Worm (Caenorhabditis elegans) whole organism, L2 larva: ENCODE data around the gene rnr-2.

Experiments
- C34F6.9 ChIP-seq: fragments of 150-350 bp; optimal IDR thresholded peaks from 2 replicates; lab custom pipeline; 2014; ENCODE audit warnings: missing biosample characterization, missing genetic modification characterization
- ZK546.5 ChIP-seq: sonication (generic microtip); optimal IDR thresholded peaks from 2 replicates; lab custom pipeline; 2017; ENCODE audit warnings: missing biosample characterization, missing genetic modification characterization
- ama-1 ChIP-seq: fragments of 150-350 bp; optimal IDR thresholded peaks from 2 replicates; lab custom pipeline; 2018; ENCODE audit warnings: inconsistent platforms
- ceh-82 ChIP-seq: fragments of 150-350 bp; optimal IDR thresholded peaks from 2 replicates; lab custom pipeline; 2014; ENCODE audit warnings: missing biosample characterization, missing genetic modification characterization
- fos-1 ChIP-seq: fragments of 150-350 bp; optimal IDR thresholded peaks from 2 replicates; lab custom pipeline; 2014; ENCODE audit warnings: missing biosample characterization, missing genetic modification characterization
- lsy-2 ChIP-seq, 2 experiments: fragments of 150-350 bp in 1 of 2; sonication (generic microtip) in 1 of 2; optimal IDR thresholded peaks; 2 replicates each; lab custom pipeline; 2014 to 2017; ENCODE audit warnings: missing biosample characterization in 2 of 2, missing genetic modification characterization in 2 of 2
- nhr-25 ChIP-seq: fragments of 150-350 bp; sonication (generic microtip); optimal IDR thresholded peaks from 3 replicates; lab custom pipeline; 2014; ENCODE audit warnings: missing biosample characterization, missing genetic modification characterization
- nhr-77 ChIP-seq: fragments of 150-350 bp; optimal IDR thresholded peaks from 2 replicates; lab custom pipeline; 2014; ENCODE audit warnings: missing biosample characterization, missing genetic modification characterization
- unc-39 ChIP-seq: fragments of 150-350 bp; optimal IDR thresholded peaks from 2 replicates; lab custom pipeline; 2014; ENCODE audit warnings: missing biosample characterization, missing genetic modification characterization
- zag-1 ChIP-seq: fragments of 150-350 bp; optimal IDR thresholded peaks from 2 replicates; lab custom pipeline; 2014; ENCODE audit warnings: missing biosample characterization, missing genetic modification characterization
- ztf-11 ChIP-seq: sonication (generic microtip); optimal IDR thresholded peaks from 2 replicates; lab custom pipeline; 2017; ENCODE audit warnings: missing biosample characterization, missing genetic modification characterization

DNA sequence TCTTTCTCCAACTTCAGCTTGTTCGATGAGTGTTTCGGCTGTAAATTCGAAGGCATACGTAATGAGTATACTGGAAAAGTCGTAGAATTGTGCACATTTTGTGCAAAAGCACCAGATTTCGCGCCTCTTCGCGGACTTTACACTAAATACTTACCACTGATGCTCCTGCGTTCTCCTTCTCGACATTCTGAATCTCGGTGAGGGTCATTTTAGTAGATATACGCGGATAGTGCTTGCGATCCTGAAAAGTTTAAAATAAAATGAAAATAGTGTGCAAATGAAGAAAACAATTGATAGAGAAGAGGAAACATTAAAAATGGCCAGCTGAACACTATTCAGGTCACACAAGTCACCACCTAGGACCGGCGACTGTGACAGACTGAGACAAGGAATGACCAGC is at the start of gene rnr-2:
- TF ChIP-seq fos-1 (tag; lab: Kevin White, UChicago) = no peak
- no peak for TF ChIP-seq ama-1 (lab: Kevin White, UChicago)
- no peak for TF ChIP-seq ceh-82 (tag; lab: Kevin White, UChicago)
- no peak for TF ChIP-seq unc-39 (tag; lab: Kevin White, UChicago)
- TF ChIP-seq ZK546.5 (tag; lab: Kevin White, UChicago) = no peak
- TF ChIP-seq nhr-77 (tag; lab: Kevin White, UChicago) = no peak
- TF ChIP-seq ztf-11 = no peak
- TF ChIP-seq nhr-25 (tag; lab: Kevin White, UChicago) = no peak
- TF ChIP-seq lsy-2 (tag; optimal IDR thresholded peaks at IDR 0.05; lab: Kevin White, UChicago) = peak in 1 of 2 experiments; percentile 4
- no peak for TF ChIP-seq zag-1 (tag; lab: Kevin White, UChicago)
- no peak for TF ChIP-seq C34F6.9
